Worm (Caenorhabditis elegans): Measurements from ENCODE around the gene srw-94.

Gene srw-94

DNA sequence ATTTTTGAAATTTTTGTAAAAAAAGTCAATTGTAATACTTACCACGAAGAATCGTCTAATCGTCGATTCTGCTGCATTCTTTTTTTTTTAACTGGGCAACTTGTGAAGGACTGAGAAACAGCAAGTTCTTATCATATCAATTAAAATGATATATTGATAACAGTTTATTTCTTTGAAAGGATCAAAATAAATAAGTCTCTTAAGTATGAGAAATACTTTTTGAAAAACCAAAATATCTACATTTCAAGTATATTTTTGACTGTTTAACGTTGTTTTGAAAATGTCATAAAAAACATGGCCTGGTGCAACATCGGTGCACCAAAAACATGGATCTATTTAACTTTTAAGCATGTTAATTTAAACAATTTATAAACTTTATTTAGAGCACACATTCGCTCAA lies 41.9 kb downstream of the srw-94 start, which contains the start of gene Y17G9A.2:
Gene Y17G9A.2, minus strand, starts transcription at position 101 of the 400 bp plus-strand sequence.
- TF ChIP-seq hlh-1 (tag; optimal IDR thresholded peaks at IDR 0.05) (no peak), nhr-237 (tag; optimal IDR thresholded peaks at IDR 0.05) (no peak), lsy-2 (tag; optimal IDR thresholded peaks at IDR 0.05) (no peak), snpc-4 (tag; optimal IDR thresholded peaks at IDR 0.05) (no peak), ham-2 (GFP tag; optimal IDR thresholded peaks at IDR 0.05) (no peak), flh-1 (GFP tag; optimal IDR thresholded peaks at IDR 0.05) (no peak), nhr-2 (tag; optimal IDR thresholded peaks at IDR 0.05) (no peak), mep-1 (tag; optimal IDR thresholded peaks at IDR 0.05) (no peak), blmp-1 (tag; optimal IDR thresholded peaks at IDR 0.05) (no peak), unc-62 (GFP tag; optimal IDR thresholded peaks at IDR 0.05) (no peak), mab-5 (tag; optimal IDR thresholded peaks at IDR 0.05) (no peak), cnd-1 (tag; optimal IDR thresholded peaks at IDR 0.05) (no peak), nhr-76 (tag; optimal IDR thresholded peaks at IDR 0.05) (no peak), elt-3 (tag; optimal IDR thresholded peaks at IDR 0.05) (no peak), nhr-12 (tag; optimal IDR thresholded peaks at IDR 0.05) (no peak), lin-13 (tag; optimal IDR thresholded peaks at IDR 0.05) (no peak), nhr-28 (tag; optimal IDR thresholded peaks at IDR 0.05) (no peak), drap-1 (GFP tag; optimal IDR thresholded peaks at IDR 0.05) (no peak)

DNA sequence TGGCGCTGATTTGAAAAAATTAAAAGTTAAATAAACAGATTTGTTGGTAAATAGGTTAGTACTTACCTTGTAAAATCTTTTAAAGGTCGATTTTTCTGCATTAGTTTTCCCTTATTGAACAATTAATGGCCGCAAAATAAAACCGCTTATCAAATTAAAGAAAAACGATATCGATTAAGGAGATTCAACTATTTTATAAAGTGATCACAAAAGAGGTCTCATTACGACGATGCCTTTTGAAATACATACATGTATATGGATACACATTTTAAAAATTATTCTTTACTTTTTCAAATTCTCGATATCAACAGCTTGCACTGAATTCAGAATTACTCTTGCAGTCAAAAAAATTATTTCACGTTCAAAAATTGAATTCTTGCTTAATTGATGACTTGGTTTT lies 44.3 kb downstream of the srw-94 start, which contains the start of gene Y17G9A.3:
Gene Y17G9A.3, minus strand, starts transcription at position 101 of the 400 bp plus-strand sequence.
- TF ChIP-seq elt-3 (tag; optimal IDR thresholded peaks at IDR 0.05) (no peak), ham-2 (GFP tag; optimal IDR thresholded peaks at IDR 0.05) (no peak), blmp-1 (tag; optimal IDR thresholded peaks at IDR 0.05) (no peak), nhr-2 (tag; optimal IDR thresholded peaks at IDR 0.05) (no peak), snpc-4 (tag; optimal IDR thresholded peaks at IDR 0.05) (no peak), zip-8 (tag; optimal IDR thresholded peaks at IDR 0.05) (no peak), nhr-76 (tag; optimal IDR thresholded peaks at IDR 0.05) (no peak), mls-2 (tag; optimal IDR thresholded peaks at IDR 0.05) (no peak), unc-62 (GFP tag; optimal IDR thresholded peaks at IDR 0.05) (no peak), drap-1 (GFP tag; optimal IDR thresholded peaks at IDR 0.05) (no peak), ceh-43 (GFP tag; optimal IDR thresholded peaks at IDR 0.05) (no peak), nhr-12 (tag; optimal IDR thresholded peaks at IDR 0.05) (no peak), cnd-1 (tag; optimal IDR thresholded peaks at IDR 0.05) (no peak), lsy-2 (tag; optimal IDR thresholded peaks at IDR 0.05) (no peak), unc-39 (tag; optimal IDR thresholded peaks at IDR 0.05) (no peak), mab-5 (tag; optimal IDR thresholded peaks at IDR 0.05) (no peak), mep-1 (tag; optimal IDR thresholded peaks at IDR 0.05) (no peak)

DNA sequence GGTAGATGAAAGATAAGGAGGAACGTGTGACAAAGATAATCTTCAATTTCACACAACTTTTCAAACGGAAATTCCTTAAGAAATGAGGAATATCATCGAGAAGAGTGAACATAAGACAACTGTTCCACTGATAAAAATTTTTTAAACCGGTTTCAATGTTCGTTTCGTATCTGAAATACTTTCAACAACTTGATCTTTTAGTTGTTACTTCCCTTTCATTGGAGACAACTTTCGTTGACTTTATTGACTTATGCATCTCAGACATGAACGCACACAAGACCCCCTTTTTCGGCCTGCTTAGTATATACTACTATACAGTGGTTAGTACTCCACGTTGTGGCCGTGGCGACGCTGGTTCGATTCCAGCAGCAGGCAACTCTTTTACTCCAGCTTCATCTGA lies 47.2 kb downstream of the srw-94 start, which contains the start of the genes Y17G9A.4 and str-173:
Gene Y17G9A.4, minus strand, starts transcription at position 101 of the 400 bp plus-strand sequence.
Gene str-173, plus strand, starts transcription at position 325 of the 400 bp plus-strand sequence.
- no peak for TF ChIP-seq lsy-2 (tag; optimal IDR thresholded peaks at IDR 0.05)
- TF ChIP-seq ham-2 (GFP tag; optimal IDR thresholded peaks at IDR 0.05): no peak
- no peak for TF ChIP-seq mep-1 (tag; optimal IDR thresholded peaks at IDR 0.05)
- TF ChIP-seq ceh-39 (tag; optimal IDR thresholded peaks at IDR 0.05): no peak

DNA sequence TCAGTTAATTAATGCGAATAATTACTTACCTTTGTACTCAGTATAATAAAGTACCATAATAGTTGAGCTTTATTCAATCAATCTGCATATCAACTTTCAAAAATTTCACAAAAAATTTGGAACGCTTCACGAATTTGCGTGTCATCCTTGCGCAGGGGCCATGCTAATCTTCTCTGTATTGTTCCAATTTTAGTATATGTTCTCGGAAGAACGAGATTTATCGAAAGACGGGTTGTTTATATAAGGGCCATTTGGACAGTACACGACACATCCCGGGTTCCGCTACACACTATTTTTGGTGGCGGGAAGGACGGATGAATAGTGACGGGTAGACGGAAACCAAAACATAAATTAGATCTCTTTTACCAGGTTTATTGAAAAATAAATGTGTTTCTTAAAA lies 50.2 kb downstream of the srw-94 start:
- TF ChIP-seq nhr-28 (tag; optimal IDR thresholded peaks at IDR 0.05): no peak
- TF ChIP-seq pha-4 (tag; optimal IDR thresholded peaks at IDR 0.05): no peak
- no peak for TF ChIP-seq M03D4.4 (tag; optimal IDR thresholded peaks at IDR 0.05)
- no peak for TF ChIP-seq tbx-8 (GFP tag; optimal IDR thresholded peaks at IDR 0.05)
- TF ChIP-seq blmp-1 (tag; optimal IDR thresholded peaks at IDR 0.05): no peak
- no peak for TF ChIP-seq nhr-2 (tag; optimal IDR thresholded peaks at IDR 0.05)
- no peak for TF ChIP-seq ham-2 (GFP tag; optimal IDR thresholded peaks at IDR 0.05)
- no peak for TF ChIP-seq lin-32 (GFP tag; optimal IDR thresholded peaks at IDR 0.05)
- no peak for TF ChIP-seq elt-3 (tag; optimal IDR thresholded peaks at IDR 0.05)
- no peak for TF ChIP-seq drap-1 (GFP tag; optimal IDR thresholded peaks at IDR 0.05)
- TF ChIP-seq mls-2 (tag; optimal IDR thresholded peaks at IDR 0.05): no peak
- no peak for TF ChIP-seq ceh-43 (GFP tag; optimal IDR thresholded peaks at IDR 0.05)

DNA sequence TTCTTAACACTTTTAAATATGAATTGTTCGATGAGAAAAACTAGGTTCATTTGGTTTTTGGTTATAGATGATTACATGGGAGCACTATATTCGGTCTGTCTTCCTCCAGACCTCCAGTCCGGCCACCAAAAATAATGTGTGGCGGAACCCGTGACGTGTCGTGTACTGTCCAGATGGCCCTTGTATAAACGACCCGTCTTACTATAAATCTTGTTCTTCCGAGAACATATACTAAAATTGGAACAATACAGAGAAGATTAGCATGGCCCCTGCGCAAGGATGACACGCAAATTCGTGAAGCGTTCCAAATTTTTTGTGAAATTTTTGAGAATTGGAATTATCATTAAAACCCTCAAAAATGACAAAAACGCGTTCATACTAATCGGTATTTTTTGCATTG lies 52.3 kb downstream of the srw-94 start:
- TF ChIP-seq mep-1 (tag; optimal IDR thresholded peaks at IDR 0.05) (no peak), elt-3 (tag; optimal IDR thresholded peaks at IDR 0.05) (no peak), zip-8 (tag; optimal IDR thresholded peaks at IDR 0.05) (no peak), mab-5 (tag; optimal IDR thresholded peaks at IDR 0.05) (no peak), lin-13 (tag; optimal IDR thresholded peaks at IDR 0.05) (no peak), ham-2 (GFP tag; optimal IDR thresholded peaks at IDR 0.05) (no peak), M03D4.4 (tag; optimal IDR thresholded peaks at IDR 0.05) (no peak), snpc-4 (tag; optimal IDR thresholded peaks at IDR 0.05) (no peak), pha-4 (tag; optimal IDR thresholded peaks at IDR 0.05) (no peak), lsy-2 (tag; optimal IDR thresholded peaks at IDR 0.05) (no peak)

Data from whole organism, mixed stage, embryonic.